Fruit fly (Drosophila melanogaster) whole organism, prepupa: ENCODE results near the gene CG34462.

Source experiments
- CG31627 ChIP-seq: fragments of 200-800 bp; sonication (Bioruptor generic); optimal IDR thresholded peaks from 3 replicates; lab custom pipeline; 2016; ENCODE audit warnings: missing biosample characterization, missing genetic modification characterization
- CG6854 ChIP-seq: fragments of 200-800 bp; sonication (Bioruptor generic); optimal IDR thresholded peaks from 2 replicates; lab custom pipeline; 2017; ENCODE audit warnings: missing biosample characterization, mild to moderate bottlenecking, missing genetic modification characterization
- Hr4 ChIP-seq: fragments of 200-800 bp; sonication (Bioruptor generic); optimal IDR thresholded peaks from 3 replicates; lab custom pipeline; 2016; ENCODE audit warnings: missing biosample characterization, missing genetic modification characterization
- svp ChIP-seq: fragments of 200-800 bp; sonication (Bioruptor generic); peaks from one replicate; lab custom pipeline; 2016; ENCODE audit warnings: missing biosample characterization, missing genetic modification characterization

DNA sequence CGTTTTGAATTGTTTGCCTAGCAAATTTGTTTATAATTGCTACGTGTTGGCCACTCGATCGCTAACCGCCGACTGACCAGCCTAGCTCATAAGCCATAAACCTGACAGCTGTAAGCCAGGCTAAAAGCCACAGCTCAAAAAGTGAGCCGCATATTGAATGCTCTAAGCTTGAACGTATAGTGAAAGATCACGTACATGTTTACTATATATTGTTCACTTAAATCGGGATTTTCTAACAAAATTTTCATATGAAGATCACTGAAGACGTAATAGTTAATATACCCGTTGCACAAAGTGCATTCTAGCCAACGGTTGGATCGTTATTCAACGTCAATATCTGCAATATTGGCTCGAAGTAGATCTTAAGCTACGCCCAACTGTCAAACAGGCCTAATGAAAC lies 42.0 kb upstream of the CG34462 start:
- TF ChIP-seq svp (no peak), CG6854 (GFP tag; lab: Kevin White, UChicago) (no peak), Hr4 (GFP tag; lab: Kevin White, UChicago) (no peak), CG31627 (GFP tag; lab: Kevin White, UChicago) (no peak)
